Fruit fly (Drosophila melanogaster) whole organism, embryonic: ENCODE measurements around the gene CG42591.

ENCODE experiments used
- B-H1 ChIP-seq: fragments of 200-800 bp; sonication (Bioruptor generic); IDR thresholded peaks from 3 replicates; pipeline ENCODE4 v1.3.6; 2022; ENCODE audit warnings: missing biosample characterization, missing genetic modification characterization
- CG10267 ChIP-seq: fragments of 200-800 bp; sonication (Bioruptor generic); optimal IDR thresholded peaks from 2 replicates; lab custom pipeline; 2018; ENCODE audit warnings: missing biosample characterization, mild to moderate bottlenecking, missing genetic modification characterization, moderate library complexity
- CG11085 ChIP-seq: fragments of 200-800 bp; sonication (Bioruptor generic); IDR thresholded peaks from 2 replicates; pipeline ENCODE4 v1.3.6; 2022; ENCODE audit warnings: missing biosample characterization, missing genetic modification characterization
- CG11093 ChIP-seq: fragments of 200-800 bp; sonication (Bioruptor generic); IDR thresholded peaks from 3 replicates; pipeline ENCODE4 v1.3.6; 2022; ENCODE audit warnings: missing biosample characterization, missing genetic modification characterization
- CG11456 ChIP-seq: fragments of 200-800 bp; sonication (Bioruptor generic); IDR thresholded peaks from 3 replicates; pipeline ENCODE4 v1.3.6; 2022; ENCODE audit warnings: missing biosample characterization, missing genetic modification characterization
- CG12659 ChIP-seq: fragments of 200-800 bp; sonication (Bioruptor generic); optimal IDR thresholded peaks from 3 replicates; lab custom pipeline; 2017; ENCODE audit warnings: mild to moderate bottlenecking, missing biosample characterization, missing genetic modification reagents, missing genetic modification characterization
- CG16863 ChIP-seq: fragments of 200-800 bp; sonication (Bioruptor generic); optimal IDR thresholded peaks from 3 replicates; lab custom pipeline; 2016; ENCODE audit warnings: missing biosample characterization, missing genetic modification characterization
- CG17361 ChIP-seq: fragments of 200-800 bp; sonication (Bioruptor generic); IDR thresholded peaks from 3 replicates; pipeline ENCODE4 v1.3.6; 2022; ENCODE audit warnings: missing biosample characterization, missing genetic modification characterization
- CG18262 ChIP-seq: fragments of 200-800 bp; optimal IDR thresholded peaks from 3 replicates; lab custom pipeline; 2019; ENCODE audit warnings: missing biosample characterization, mild to moderate bottlenecking, missing genetic modification characterization, moderate library complexity
- CG3281 ChIP-seq: fragments of 200-800 bp; sonication (Bioruptor generic); optimal IDR thresholded peaks from 3 replicates; lab custom pipeline; 2017; ENCODE audit warnings: missing biosample characterization, mild to moderate bottlenecking, missing genetic modification characterization
- CG3847 ChIP-seq: fragments of 200-800 bp; sonication (Bioruptor generic); IDR thresholded peaks from 2 replicates; pipeline ENCODE4 v1.3.6; 2022; ENCODE audit warnings: missing biosample characterization, missing genetic modification characterization
- CG43689 ChIP-seq: fragments of 200-800 bp; sonication (Bioruptor generic); IDR thresholded peaks from 2 replicates; pipeline ENCODE4 v1.3.6; 2022; ENCODE audit warnings: missing biosample characterization, missing genetic modification characterization
- CG6175 ChIP-seq: fragments of 200-800 bp; sonication (Bioruptor generic); IDR thresholded peaks from 3 replicates; pipeline ENCODE4 v1.3.6; 2022; ENCODE audit warnings: missing biosample characterization, missing genetic modification characterization
- CG6689 ChIP-seq: fragments of 200-800 bp; sonication (Bioruptor generic); IDR thresholded peaks from 2 replicates; pipeline ENCODE4 v1.3.6; 2022; ENCODE audit warnings: missing biosample characterization, missing genetic modification characterization
- CG7357 ChIP-seq: fragments of 200-800 bp; sonication (Bioruptor generic); IDR thresholded peaks from 3 replicates; pipeline ENCODE4 v1.3.6; 2022; ENCODE audit warnings: missing biosample characterization, missing genetic modification characterization
- CG8290 ChIP-seq, 3 experiments: fragments of 200-800 bp; sonication (Bioruptor generic); optimal IDR thresholded peaks; 2 replicates each; lab custom pipeline; 2016 to 2019; ENCODE audit warnings: missing biosample characterization in 3 of 3, missing genetic modification characterization in 3 of 3, mild to moderate bottlenecking in 2 of 3, moderate library complexity in 1 of 3
- CG9876 ChIP-seq: fragments of 200-800 bp; sonication (Bioruptor generic); optimal IDR thresholded peaks from 2 replicates; lab custom pipeline; 2016; ENCODE audit warnings: missing biosample characterization, missing genetic modification characterization
- CoRest ChIP-seq: fragments of 200-800 bp; sonication (Bioruptor generic); optimal IDR thresholded peaks from 3 replicates; lab custom pipeline; 2018; ENCODE audit warnings: missing biosample characterization, mild to moderate bottlenecking, missing genetic modification characterization, moderate library complexity
- Doc2 ChIP-seq: fragments of 200-800 bp; sonication (Bioruptor generic); IDR thresholded peaks from 2 replicates; pipeline ENCODE4 v1.3.6; 2022; ENCODE audit warnings: missing biosample characterization, missing genetic modification characterization
- ERR ChIP-seq: fragments of 200-800 bp; sonication (Bioruptor generic); optimal IDR thresholded peaks from 2 replicates; lab custom pipeline; 2016; ENCODE audit warnings: missing biosample characterization, missing genetic modification characterization
- Hand ChIP-seq: fragments of 200-800 bp; sonication (Bioruptor generic); optimal IDR thresholded peaks from 2 replicates; lab custom pipeline; 2017; ENCODE audit warnings: mild to moderate bottlenecking, missing biosample characterization, missing genetic modification reagents, missing genetic modification characterization
- MBD-R2 ChIP-seq: fragments of 200-800 bp; sonication (Bioruptor generic); IDR thresholded peaks from 2 replicates; pipeline ENCODE4 v1.3.6; 2022; ENCODE audit warnings: missing biosample characterization, missing genetic modification characterization
- MTF-1 ChIP-seq: fragments of 200-800 bp; sonication (Bioruptor generic); optimal IDR thresholded peaks from 2 replicates; lab custom pipeline; 2018; ENCODE audit warnings: missing biosample characterization, mild to moderate bottlenecking, missing genetic modification characterization, borderline replicate concordance
- Mes4 ChIP-seq: fragments of 200-800 bp; sonication (Bioruptor generic); optimal IDR thresholded peaks from 2 replicates; lab custom pipeline; 2016; ENCODE audit warnings: missing biosample characterization, missing genetic modification characterization
- Mrtf ChIP-seq: fragments of 200-800 bp; sonication (Bioruptor generic); IDR thresholded peaks from 3 replicates; pipeline ENCODE4 v1.3.6; 2022; ENCODE audit warnings: missing biosample characterization, missing genetic modification characterization
- Ptx1 ChIP-seq: fragments of 200-800 bp; sonication (Bioruptor generic); IDR thresholded peaks from 2 replicates; pipeline ENCODE4 v1.3.6; 2022; ENCODE audit warnings: missing biosample characterization, missing genetic modification characterization
- Rfx ChIP-seq: fragments of 200-800 bp; sonication (Bioruptor generic); IDR thresholded peaks from 2 replicates; pipeline ENCODE4 v1.3.6; 2022; ENCODE audit warnings: missing biosample characterization, missing genetic modification characterization
- Sry-δ ChIP-seq: fragments of 200-800 bp; sonication (Bioruptor generic); optimal IDR thresholded peaks from 2 replicates; lab custom pipeline; 2016; ENCODE audit warnings: missing biosample characterization, missing genetic modification characterization
- Usf ChIP-seq: fragments of 200-800 bp; sonication (Bioruptor generic); optimal IDR thresholded peaks from 2 replicates; lab custom pipeline; 2017; ENCODE audit warnings: missing genotype, missing biosample characterization, missing genetic modification characterization
- Xbp1 ChIP-seq: fragments of 200-800 bp; sonication (Bioruptor generic); optimal IDR thresholded peaks from 3 replicates; lab custom pipeline; 2016; ENCODE audit warnings: missing biosample characterization, mild to moderate bottlenecking, missing genetic modification characterization
- corto ChIP-seq: fragments of 200-800 bp; sonication (Bioruptor generic); optimal IDR thresholded peaks from 2 replicates; lab custom pipeline; 2016; ENCODE audit warnings: missing biosample characterization, mild to moderate bottlenecking, missing genetic modification characterization, moderate library complexity
- da ChIP-seq: fragments of 200-800 bp; sonication (Bioruptor generic); optimal IDR thresholded peaks from 2 replicates; lab custom pipeline; 2016; ENCODE audit warnings: missing biosample characterization, missing genetic modification characterization
- disco-r ChIP-seq: fragments of 200-800 bp; sonication (Bioruptor generic); optimal IDR thresholded peaks from 2 replicates; lab custom pipeline; 2016; ENCODE audit warnings: missing biosample characterization, missing genetic modification characterization
- gt ChIP-seq: fragments of 200-800 bp; sonication (Bioruptor generic); IDR thresholded peaks from 2 replicates; pipeline ENCODE4 v1.3.6; 2022; ENCODE audit warnings: missing biosample characterization, missing genetic modification characterization
- inv ChIP-seq: fragments of 200-800 bp; sonication (Bioruptor generic); IDR thresholded peaks from 2 replicates; pipeline ENCODE4 v1.3.6; 2022; ENCODE audit warnings: missing biosample characterization, missing genetic modification characterization; ENCODE audit not compliant: partially characterized antibody
- klu ChIP-seq: fragments of 200-800 bp; sonication (Bioruptor generic); IDR thresholded peaks from 2 replicates; pipeline ENCODE4 v1.3.6; 2022; ENCODE audit warnings: missing biosample characterization, missing genetic modification characterization
- nerfin-2 ChIP-seq: fragments of 200-800 bp; sonication (Bioruptor generic); IDR thresholded peaks from 2 replicates; pipeline ENCODE4 v1.3.6; 2022; ENCODE audit warnings: missing biosample characterization, missing genetic modification characterization; ENCODE audit not compliant: partially characterized antibody
- odd ChIP-seq: fragments of 200-800 bp; sonication (Bioruptor generic); optimal IDR thresholded peaks from 2 replicates; lab custom pipeline; 2017; ENCODE audit warnings: missing biosample characterization, mild to moderate bottlenecking, missing genetic modification characterization
- onecut ChIP-seq: fragments of 200-800 bp; sonication (Bioruptor generic); IDR thresholded peaks from 2 replicates; pipeline ENCODE4 v1.3.6; 2022; ENCODE audit warnings: missing biosample characterization, missing genetic modification characterization
- pb ChIP-seq: fragments of 200-800 bp; sonication (Bioruptor generic); optimal IDR thresholded peaks from 3 replicates; lab custom pipeline; 2016; ENCODE audit warnings: missing biosample characterization, missing genetic modification characterization
- pfk ChIP-seq: fragments of 200-800 bp; sonication (Bioruptor generic); optimal IDR thresholded peaks from 2 replicates; lab custom pipeline; 2018; ENCODE audit warnings: missing biosample characterization, mild to moderate bottlenecking, missing genetic modification characterization, moderate library complexity
- psq ChIP-seq: fragments of 200-800 bp; sonication (Bioruptor generic); optimal IDR thresholded peaks from 2 replicates; lab custom pipeline; 2017; ENCODE audit warnings: missing biosample characterization, missing genetic modification characterization
- ro ChIP-seq: fragments of 200-800 bp; sonication (Bioruptor generic); IDR thresholded peaks from 2 replicates; pipeline ENCODE4 v1.3.6; 2022; ENCODE audit warnings: missing biosample characterization, missing genetic modification characterization
- schlank ChIP-seq: fragments of 200-800 bp; sonication (Bioruptor generic); optimal IDR thresholded peaks from 2 replicates; lab custom pipeline; 2018; ENCODE audit warnings: missing biosample characterization, mild to moderate bottlenecking, missing genetic modification characterization
- shn ChIP-seq: fragments of 200-800 bp; sonication (Bioruptor generic); optimal IDR thresholded peaks from 3 replicates; lab custom pipeline; 2016; ENCODE audit warnings: missing biosample characterization, missing genetic modification characterization
- slou ChIP-seq: fragments of 200-800 bp; sonication (Bioruptor generic); optimal IDR thresholded peaks from 3 replicates; lab custom pipeline; 2016; ENCODE audit warnings: missing biosample characterization, missing genetic modification characterization
- sug ChIP-seq: fragments of 200-800 bp; optimal IDR thresholded peaks from 2 replicates; lab custom pipeline; 2019; ENCODE audit warnings: missing biosample characterization, mild to moderate bottlenecking, missing genetic modification characterization, moderate library complexity
- wor ChIP-seq: fragments of 200-800 bp; sonication (Bioruptor generic); IDR thresholded peaks from 2 replicates; pipeline ENCODE4 v1.3.6; 2022; ENCODE audit warnings: missing biosample characterization, missing genetic modification characterization
- zen ChIP-seq: fragments of 200-800 bp; sonication (Bioruptor generic); optimal IDR thresholded peaks from 3 replicates; lab custom pipeline; 2018; ENCODE audit warnings: missing biosample characterization, mild to moderate bottlenecking, missing genetic modification characterization, moderate library complexity

The CG42591 gene

DNA sequence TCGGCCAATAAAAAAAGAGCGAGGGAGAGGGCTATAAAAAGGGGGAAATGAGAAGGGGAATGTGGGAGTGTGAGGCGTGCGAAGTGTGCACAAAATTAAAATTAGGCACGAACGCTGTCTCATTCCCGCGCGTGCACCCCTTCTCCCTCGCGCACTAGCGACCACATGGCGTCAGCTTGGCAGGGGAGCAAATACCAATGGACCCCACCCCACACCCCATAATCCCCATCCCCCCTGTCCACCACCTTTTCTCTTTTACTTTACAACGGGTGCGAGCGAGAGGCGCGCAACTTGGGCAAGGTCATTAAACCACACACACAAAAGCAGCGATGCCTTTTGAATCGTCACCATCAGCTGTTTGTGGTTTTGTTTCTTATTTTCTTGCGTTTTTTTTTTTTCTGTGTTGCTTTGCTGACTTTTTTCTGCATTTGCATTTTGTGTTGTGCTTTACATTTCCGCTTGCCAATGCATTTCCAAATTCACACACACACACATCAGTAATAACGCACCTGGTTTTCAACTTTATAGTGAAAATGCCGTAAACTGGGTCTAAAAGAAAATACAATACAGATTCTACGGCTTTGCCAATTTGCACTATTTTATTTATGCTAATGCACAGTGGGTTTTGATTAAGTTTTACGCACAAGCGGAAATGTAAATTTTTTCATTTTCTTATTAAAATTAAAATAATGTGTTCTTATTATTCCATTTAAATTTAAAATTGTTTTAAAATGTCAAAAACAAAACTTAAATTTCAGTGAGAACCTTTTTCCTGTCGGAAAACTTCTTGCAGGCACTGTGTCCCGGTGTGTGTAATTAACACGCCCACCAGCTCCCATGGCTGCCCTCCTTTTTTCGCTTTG lies 45.3 kb downstream of the CG42591 start (continued):
- peak; percentile 53 for TF ChIP-seq klu (GFP tag; lab: Robert Waterston, UW)
- peak; percentile 38; the same call in 1 of the 3 replicates for TF ChIP-seq Mrtf (GFP tag; lab: Robert Waterston, UW)
- peak; percentile 73 for TF ChIP-seq CG6689 (GFP tag; lab: Robert Waterston, UW)
- TF ChIP-seq CoRest (tag; lab: Kevin White, UChicago) = peak; percentile 41
- no peak for TF ChIP-seq Sry-δ (GFP tag; lab: Kevin White, UChicago)
- TF ChIP-seq CG16863 (GFP tag; lab: Kevin White, UChicago) = no peak
- TF ChIP-seq inv (GFP tag; lab: Robert Waterston, UW) = no peak
- TF ChIP-seq Doc2 (GFP tag; lab: Robert Waterston, UW) = no peak
- peak; percentile 46; the same call in 1 of the 2 replicates for TF ChIP-seq wor
- no peak for TF ChIP-seq slou (GFP tag; lab: Kevin White, UChicago)
- peak; percentile 58; the same call in 2 of the 3 replicates for TF ChIP-seq B-H1 (GFP tag; lab: Robert Waterston, UW)
- no peak for TF ChIP-seq Hand
- TF ChIP-seq CG3281 = peak; percentile 24
- TF ChIP-seq nerfin-2 (GFP tag; lab: Robert Waterston, UW) = no peak
- no peak for TF ChIP-seq shn (GFP tag; lab: Kevin White, UChicago)
- TF ChIP-seq CG12659 (GFP tag; lab: Kevin White, UChicago) = peak; percentile 25
- TF ChIP-seq onecut (GFP tag; lab: Robert Waterston, UW) = 0 out of 2 replicates have a peak, but pooled peaks have one; percentile 15
- TF ChIP-seq CG9876 (GFP tag; lab: Kevin White, UChicago) = no peak
- TF ChIP-seq MBD-R2 = no peak
- TF ChIP-seq ro (GFP tag; lab: Robert Waterston, UW) = peak; percentile 23; the same call in 1 of the 2 replicates
- TF ChIP-seq Rfx (GFP tag; lab: Robert Waterston, UW) = peak; percentile 79
- TF ChIP-seq pb (GFP tag; lab: Kevin White, UChicago) = no peak
- TF ChIP-seq pfk (GFP tag; lab: Kevin White, UChicago) = no peak
- TF ChIP-seq CG6175 (GFP tag; lab: Robert Waterston, UW) = no peak
- TF ChIP-seq CG10267 = peak; percentile 23
- no peak for TF ChIP-seq Usf (GFP tag; lab: Kevin White, UChicago)
- TF ChIP-seq CG11093 (GFP tag; lab: Robert Waterston, UW) = 0 out of 3 replicates have a peak, but pooled peaks have one; percentile 37
- TF ChIP-seq Xbp1 (GFP tag; lab: Kevin White, UChicago) = peak; percentile 8
- TF ChIP-seq CG8290 (GFP tag; optimal IDR thresholded peaks at IDR 0.05; lab: Kevin White, UChicago) = no peak
- peak in 1 of 2 experiments; percentile 68 for TF ChIP-seq CG8290 (tag; optimal IDR thresholded peaks at IDR 0.05; lab: Kevin White, UChicago)
- no peak for TF ChIP-seq CG43689 (GFP tag; lab: Robert Waterston, UW)
- no peak for TF ChIP-seq gt (GFP tag; lab: Robert Waterston, UW)
- peak; percentile 64; the same call in 2 of the 3 replicates for TF ChIP-seq CG17361 (GFP tag; lab: Robert Waterston, UW)
- no peak for TF ChIP-seq ERR (GFP tag; lab: Kevin White, UChicago)
- no peak for TF ChIP-seq corto (GFP tag; lab: Kevin White, UChicago)
- no peak for TF ChIP-seq da (GFP tag; lab: Kevin White, UChicago)
- no peak for TF ChIP-seq schlank
- TF ChIP-seq CG11456 = peak; percentile 71; the same call in 2 of the 3 replicates
- TF ChIP-seq CG11085 (GFP tag; lab: Robert Waterston, UW) = peak; percentile 43; the same call in 1 of the 2 replicates
- TF ChIP-seq MTF-1 (GFP tag; lab: Kevin White, UChicago) = no peak
- TF ChIP-seq CG18262 (tag; lab: Kevin White, UChicago) = peak; percentile 54
- peak; percentile 75 for TF ChIP-seq Ptx1 (GFP tag; lab: Robert Waterston, UW)
- TF ChIP-seq zen (tag; lab: Kevin White, UChicago) = no peak
- TF ChIP-seq disco-r = no peak
- peak; percentile 38 for TF ChIP-seq odd (GFP tag; lab: Kevin White, UChicago)
- TF ChIP-seq Mes4 (GFP tag; lab: Kevin White, UChicago) = no peak
- peak; percentile 93 for TF ChIP-seq sug (tag; lab: Kevin White, UChicago)
- peak; percentile 43; the same call in 1 of the 3 replicates for TF ChIP-seq CG7357
- TF ChIP-seq CG3847 = peak; percentile 19; the same call in 1 of the 2 replicates
- TF ChIP-seq psq (GFP tag; lab: Kevin White, UChicago) = no peak
